Worm (Caenorhabditis elegans): ENCODE results near the gene F36H5.13.

ce11 chrII:1719153-1719552 is 31.2 kb downstream of the F36H5.13 start, which contains the start of gene fbxb-48:
- no peak for TF ChIP-seq ztf-29 (GFP tag; IDR thresholded peaks at IDR 0.05)
- no peak for TF ChIP-seq ref-1 (GFP tag; conservative IDR thresholded peaks at IDR 0.05)
- no peak for TF ChIP-seq ztf-23 (GFP tag; IDR thresholded peaks at IDR 0.05)
- no peak for TF ChIP-seq flt-1 (GFP tag; IDR thresholded peaks at IDR 0.05)
- TF ChIP-seq T22C8.4 (GFP tag; IDR thresholded peaks at IDR 0.05) = no peak
- TF ChIP-seq klf-2 (GFP tag; conservative IDR thresholded peaks at IDR 0.05) = no peak

Data from whole organism, midembryonic.